Fruit fly (Drosophila melanogaster): Measurements from ENCODE around the gene sro.

- TF ChIP-seq psq (optimal IDR thresholded peaks at IDR 0.05) (no peak), Myc (optimal IDR thresholded peaks at IDR 0.05) (no peak), ttk (optimal IDR thresholded peaks at IDR 0.05) (no peak), insv (optimal IDR thresholded peaks at IDR 0.05) (no peak)
Measured at dm6 chr3R:29829228-29829786, 34.9 kb downstream of the sro start.

All from Kc167 (cell line).